Fruit fly (Drosophila melanogaster) S2 (cell line): ENCODE data around the gene CG7910.

ENCODE experiments used
- CG8478 ChIP-seq: fragments of >200 bp; optimal IDR thresholded peaks from 2 replicates; lab custom pipeline; 2018
- CTCF ChIP-seq, 2 experiments: fragments of >200 bp; optimal IDR thresholded peaks; 2 replicates each; lab custom pipeline; 2018

The CG7910 gene

dm6 chr3R:8126316-8127150, 39.5 kb downstream of the CG7910 start, which contains the start of the genes CG9667 and Arl8:
TSS of gene CG9667 (minus strand) at chr3R:8126357.
TSS of gene Arl8 (plus strand) at chr3R:8126605.
- TF ChIP-seq CTCF (optimal IDR thresholded peaks at IDR 0.05; lab: Kevin White, UChicago) (no peak), CG8478 (lab: Kevin White, UChicago) (no peak)

- TF ChIP-seq CTCF (optimal IDR thresholded peaks at IDR 0.05; lab: Kevin White, UChicago) (no peak), CG8478 (lab: Kevin White, UChicago) (no peak)
Measured at dm6 chr3R:8127151-8127690, 40.2 kb downstream of the CG7910 start.

dm6 chr3R:8132398-8132797, 45.3 kb downstream of the CG7910 start:
- TF ChIP-seq CTCF (optimal IDR thresholded peaks at IDR 0.05; lab: Kevin White, UChicago): no peak
- no peak for TF ChIP-seq CG8478 (lab: Kevin White, UChicago)

- TF ChIP-seq CG8478 (lab: Kevin White, UChicago) (no peak), CTCF (optimal IDR thresholded peaks at IDR 0.05; lab: Kevin White, UChicago) (no peak)
Measured at dm6 chr3R:8134544-8134943, 47.5 kb downstream of the CG7910 start.

dm6 chr3R:8138095-8138494, 51.0 kb downstream of the CG7910 start:
- no peak for TF ChIP-seq CTCF (optimal IDR thresholded peaks at IDR 0.05; lab: Kevin White, UChicago)
- TF ChIP-seq CG8478 (lab: Kevin White, UChicago): no peak
